Fruit fly (Drosophila melanogaster) whole organism, embryonic: ENCODE data around the gene CG2931.

ENCODE experiments used
- Atf-2 ChIP-seq: fragments of 200-800 bp; sonication (Bioruptor generic); optimal IDR thresholded peaks from 2 replicates; lab custom pipeline; 2016; ENCODE audit warnings: missing biosample characterization, missing genetic modification characterization
- CG10209 ChIP-seq: fragments of 200-800 bp; sonication (Bioruptor generic); optimal IDR thresholded peaks from 3 replicates; lab custom pipeline; 2017; ENCODE audit warnings: missing biosample characterization, mild to moderate bottlenecking, missing genetic modification characterization, missing genetic modification reagents
- CG10267 ChIP-seq: fragments of 200-800 bp; sonication (Bioruptor generic); optimal IDR thresholded peaks from 2 replicates; lab custom pipeline; 2018; ENCODE audit warnings: missing biosample characterization, mild to moderate bottlenecking, missing genetic modification characterization, moderate library complexity
- CG10543 ChIP-seq: fragments of 200-800 bp; sonication (Bioruptor generic); optimal IDR thresholded peaks from 3 replicates; lab custom pipeline; 2017; ENCODE audit warnings: missing biosample characterization, mild to moderate bottlenecking, missing genetic modification characterization, moderate library complexity
- CG14014 ChIP-seq: fragments of 200-800 bp; sonication (Bioruptor generic); IDR thresholded peaks from 2 replicates; pipeline ENCODE4 v1.3.6; 2022; ENCODE audit warnings: missing biosample characterization, missing genetic modification characterization
- CG14965 ChIP-seq: fragments of 200-800 bp; sonication (Bioruptor generic); optimal IDR thresholded peaks from 2 replicates; lab custom pipeline; 2016; ENCODE audit warnings: missing biosample characterization, missing genetic modification characterization, borderline replicate concordance
- CG15601 ChIP-seq: fragments of 200-800 bp; sonication (Bioruptor generic); optimal IDR thresholded peaks from 3 replicates; lab custom pipeline; 2019; ENCODE audit warnings: missing biosample characterization, mild to moderate bottlenecking, missing genetic modification characterization, moderate library complexity
- CG2116 ChIP-seq: fragments of 200-800 bp; sonication (Bioruptor generic); optimal IDR thresholded peaks from 3 replicates; lab custom pipeline; 2018; ENCODE audit warnings: missing biosample characterization, mild to moderate bottlenecking, missing genetic modification characterization
- CG2129 ChIP-seq: fragments of 200-800 bp; sonication (Bioruptor generic); IDR thresholded peaks from 2 replicates; pipeline ENCODE4 v1.3.6; 2022; ENCODE audit warnings: missing biosample characterization, missing genetic modification characterization; ENCODE audit not compliant: partially characterized antibody
- CG2678 ChIP-seq: fragments of 200-800 bp; sonication (Bioruptor generic); optimal IDR thresholded peaks from 3 replicates; lab custom pipeline; 2019; ENCODE audit warnings: missing biosample characterization, mild to moderate bottlenecking, missing genetic modification characterization, moderate library complexity
- CG3995 ChIP-seq: fragments of 200-800 bp; sonication (Bioruptor generic); optimal IDR thresholded peaks from 3 replicates; lab custom pipeline; 2016; ENCODE audit warnings: missing biosample characterization, missing genetic modification characterization
- CG4360 ChIP-seq: fragments of 200-800 bp; sonication (Bioruptor generic); IDR thresholded peaks from 2 replicates; pipeline ENCODE4 v1.3.6; 2022; ENCODE audit warnings: missing biosample characterization, missing genetic modification characterization
- CG6765 ChIP-seq: fragments of 200-800 bp; sonication (Bioruptor generic); optimal IDR thresholded peaks from 3 replicates; lab custom pipeline; 2017; ENCODE audit warnings: missing biosample characterization, mild to moderate bottlenecking, missing genetic modification characterization
- CG7987 ChIP-seq: fragments of 200-800 bp; sonication (Bioruptor generic); optimal IDR thresholded peaks from 2 replicates; lab custom pipeline; 2018; ENCODE audit warnings: missing biosample characterization, mild to moderate bottlenecking, missing genetic modification characterization, moderate library complexity
- CG8388 ChIP-seq: fragments of 200-800 bp; sonication (Bioruptor generic); optimal IDR thresholded peaks from 2 replicates; lab custom pipeline; 2019; ENCODE audit warnings: missing biosample characterization, mild to moderate bottlenecking, missing genetic modification characterization, moderate library complexity
- CG9932 ChIP-seq: fragments of 200-800 bp; sonication (Bioruptor generic); IDR thresholded peaks from 2 replicates; pipeline ENCODE4 v1.3.6; 2022; ENCODE audit warnings: missing biosample characterization, missing genetic modification characterization
- CHES-1-like ChIP-seq: fragments of 200-800 bp; sonication (Bioruptor generic); optimal IDR thresholded peaks from 2 replicates; lab custom pipeline; 2016; ENCODE audit warnings: missing biosample characterization, missing genetic modification characterization
- D ChIP-seq, 2 experiments: fragments of 200-800 bp in 1 of 2; fragments of >200 bp in 1 of 2; sonication (Bioruptor generic) in 1 of 2; optimal IDR thresholded peaks; 2 replicates in 1 of 2; 3 replicates in 1 of 2; lab custom pipeline; 2017; ENCODE audit warnings: mild to moderate bottlenecking in 1 of 2, missing biosample characterization in 1 of 2, missing genetic modification characterization in 1 of 2, missing genetic modification reagents in 1 of 2
- Dek ChIP-seq: fragments of 200-800 bp; sonication (Bioruptor generic); optimal IDR thresholded peaks from 3 replicates; lab custom pipeline; 2019; ENCODE audit warnings: missing biosample characterization, mild to moderate bottlenecking, missing genetic modification characterization, moderate library complexity
- E2f2 ChIP-seq: fragments of 200-800 bp; sonication (Bioruptor generic); IDR thresholded peaks from 2 replicates; pipeline ENCODE4 v1.3.6; 2022; ENCODE audit warnings: missing biosample characterization, missing genetic modification characterization
- Gsc ChIP-seq: fragments of 200-800 bp; sonication (Bioruptor generic); IDR thresholded peaks from 2 replicates; pipeline ENCODE4 v1.3.6; 2022; ENCODE audit warnings: missing biosample characterization, missing genetic modification characterization
- HmgD ChIP-seq: fragments of 200-800 bp; sonication (Bioruptor generic); optimal IDR thresholded peaks from 3 replicates; lab custom pipeline; 2016; ENCODE audit warnings: missing biosample characterization, missing genetic modification characterization
- Hsf ChIP-seq: fragments of 200-800 bp; sonication (Bioruptor generic); optimal IDR thresholded peaks from 3 replicates; lab custom pipeline; 2016; ENCODE audit warnings: missing biosample characterization, missing genetic modification characterization
- Mad ChIP-seq: fragments of 200-800 bp; sonication (Bioruptor generic); optimal IDR thresholded peaks from 2 replicates; lab custom pipeline; 2016; ENCODE audit warnings: missing biosample characterization, missing genetic modification characterization
- Mes4 ChIP-seq: fragments of 200-800 bp; sonication (Bioruptor generic); optimal IDR thresholded peaks from 2 replicates; lab custom pipeline; 2016; ENCODE audit warnings: missing biosample characterization, missing genetic modification characterization
- Nf-YC ChIP-seq: fragments of 200-800 bp; optimal IDR thresholded peaks from 3 replicates; lab custom pipeline; 2019; ENCODE audit warnings: missing biosample characterization, mild to moderate bottlenecking, missing genetic modification characterization, moderate library complexity
- Oaz ChIP-seq: fragments of 200-800 bp; sonication (Bioruptor generic); IDR thresholded peaks from 2 replicates; pipeline ENCODE4 v1.3.6; 2022; ENCODE audit warnings: missing biosample characterization, missing genetic modification characterization
- Poxn ChIP-seq: fragments of 200-800 bp; sonication (Bioruptor generic); IDR thresholded peaks from 2 replicates; pipeline ENCODE4 v1.3.6; 2022; ENCODE audit warnings: missing biosample characterization, missing genetic modification characterization
- Ravus ChIP-seq: fragments of 200-800 bp; sonication (Bioruptor generic); IDR thresholded peaks from 2 replicates; pipeline ENCODE4 v1.3.6; 2022; ENCODE audit warnings: missing biosample characterization, missing genetic modification characterization
- Six4 ChIP-seq: fragments of 200-800 bp; sonication (Bioruptor generic); optimal IDR thresholded peaks from 2 replicates; lab custom pipeline; 2016; ENCODE audit warnings: missing biosample characterization, missing genetic modification characterization
- Stat92E ChIP-seq, 3 experiments: fragments of >200 bp in 2 of 3; fragments of 200-800 bp in 1 of 3; sonication (Bioruptor generic) in 1 of 3; optimal IDR thresholded peaks; 2 replicates each; lab custom pipeline; 2017 to 2019; ENCODE audit warnings: missing biosample characterization in 3 of 3, missing genetic modification characterization in 3 of 3, mild to moderate bottlenecking in 1 of 3, moderate library complexity in 1 of 3
- aop ChIP-seq: fragments of 200-800 bp; sonication (Bioruptor generic); IDR thresholded peaks from 2 replicates; pipeline ENCODE4 v1.3.6; 2022; ENCODE audit warnings: missing biosample characterization, missing genetic modification characterization
- ato ChIP-seq: fragments of 200-800 bp; sonication (Bioruptor generic); IDR thresholded peaks from 2 replicates; pipeline ENCODE4 v1.3.6; 2022; ENCODE audit warnings: missing biosample characterization, missing genetic modification characterization; ENCODE audit not compliant: partially characterized antibody
- bab2 ChIP-seq: fragments of 200-800 bp; sonication (Bioruptor generic); optimal IDR thresholded peaks from 2 replicates; lab custom pipeline; 2016; ENCODE audit warnings: missing biosample characterization, missing genetic modification characterization
- br ChIP-seq: fragments of >200 bp; optimal IDR thresholded peaks from 2 replicates; lab custom pipeline; 2017
- chif ChIP-seq, 2 experiments: fragments of 200-800 bp; sonication (Bioruptor generic); optimal IDR thresholded peaks; 3 replicates each; lab custom pipeline; 2016; ENCODE audit warnings: missing biosample characterization in 2 of 2, missing genetic modification characterization in 2 of 2
- crp ChIP-seq, 2 experiments: fragments of 200-800 bp; sonication (Bioruptor generic); optimal IDR thresholded peaks; 2 replicates in 1 of 2; 3 replicates in 1 of 2; lab custom pipeline; 2017; ENCODE audit warnings: missing biosample characterization in 2 of 2, missing genetic modification characterization in 2 of 2, mild to moderate bottlenecking in 1 of 2, moderate library complexity in 1 of 2
- dati ChIP-seq: fragments of 200-800 bp; sonication (Bioruptor generic); IDR thresholded peaks from 2 replicates; pipeline ENCODE4 v1.3.6; 2022; ENCODE audit warnings: missing biosample characterization, missing genetic modification characterization
- dm ChIP-seq: fragments of 200-800 bp; sonication (Bioruptor generic); optimal IDR thresholded peaks from 3 replicates; lab custom pipeline; 2016; ENCODE audit warnings: missing biosample characterization, missing genetic modification characterization
- en ChIP-seq: fragments of 200-800 bp; sonication (Bioruptor generic); optimal IDR thresholded peaks from 2 replicates; lab custom pipeline; 2016; ENCODE audit warnings: missing biosample characterization, missing genetic modification characterization
- fu2 ChIP-seq: fragments of 200-800 bp; sonication (Bioruptor generic); optimal IDR thresholded peaks from 2 replicates; lab custom pipeline; 2016; ENCODE audit warnings: missing biosample characterization, missing genetic modification characterization
- jumu ChIP-seq: fragments of 200-800 bp; sonication (Bioruptor generic); optimal IDR thresholded peaks from 3 replicates; lab custom pipeline; 2016; ENCODE audit warnings: missing biosample characterization, missing genetic modification characterization
- nerfin-2 ChIP-seq: fragments of 200-800 bp; sonication (Bioruptor generic); IDR thresholded peaks from 2 replicates; pipeline ENCODE4 v1.3.6; 2022; ENCODE audit warnings: missing biosample characterization, missing genetic modification characterization; ENCODE audit not compliant: partially characterized antibody
- otp ChIP-seq: fragments of 200-800 bp; sonication (Bioruptor generic); IDR thresholded peaks from 3 replicates; pipeline ENCODE4, ENCODE4 v1.3.6; 2022; ENCODE audit warnings: missing biosample characterization, missing genetic modification characterization
- row ChIP-seq: fragments of 200-800 bp; sonication (Bioruptor generic); IDR thresholded peaks from 3 replicates; pipeline ENCODE4 v1.3.6; 2022; ENCODE audit warnings: missing biosample characterization, missing genetic modification characterization
- so ChIP-seq: fragments of 200-800 bp; sonication (Bioruptor generic); IDR thresholded peaks from 3 replicates; pipeline ENCODE4 v1.3.6; 2022; ENCODE audit warnings: missing biosample characterization, missing genetic modification characterization
- tgo ChIP-seq: fragments of 200-800 bp; sonication (Bioruptor generic); IDR thresholded peaks from 3 replicates; pipeline ENCODE4 v1.3.6; 2022; ENCODE audit warnings: missing biosample characterization, missing genetic modification characterization
- tll ChIP-seq, 2 experiments: fragments of 200-800 bp in 1 of 2; fragments of >200 bp in 1 of 2; sonication (Bioruptor generic) in 1 of 2; optimal IDR thresholded peaks; 2 replicates each; lab custom pipeline; 2017 to 2019; ENCODE audit warnings: missing biosample characterization in 2 of 2, missing genetic modification characterization in 2 of 2, mild to moderate bottlenecking in 1 of 2, moderate library complexity in 1 of 2
- trh ChIP-seq: fragments of 200-800 bp; sonication (Bioruptor generic); optimal IDR thresholded peaks from 2 replicates; lab custom pipeline; 2016; ENCODE audit warnings: missing biosample characterization, missing genetic modification characterization
- twi ChIP-seq: fragments of 200-800 bp; optimal IDR thresholded peaks from 2 replicates; lab custom pipeline; 2019; ENCODE audit warnings: missing biosample characterization, mild to moderate bottlenecking, missing genetic modification characterization, moderate library complexity

The CG2931 gene

DNA sequence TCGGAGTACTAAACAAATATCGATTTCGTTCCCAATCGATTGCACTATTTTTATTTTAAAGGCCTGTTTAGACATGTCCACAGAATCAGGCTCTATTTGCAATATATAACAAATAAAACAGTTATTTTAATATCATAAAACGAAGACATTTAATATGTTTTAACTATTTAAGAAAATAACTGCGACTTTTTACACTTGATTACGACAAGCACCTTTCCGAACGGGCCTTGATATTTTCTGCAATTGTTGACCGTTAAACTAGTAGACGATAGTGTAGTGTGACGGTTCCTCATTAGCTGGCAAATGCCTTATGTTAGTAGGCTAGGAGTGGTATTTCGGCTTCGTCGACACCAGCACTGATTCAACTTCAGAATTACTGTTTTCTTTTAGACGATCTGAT, at the start of gene CG2931, which contains the start of gene Rheb (continued):
- TF ChIP-seq CG8388 = peak; percentile 56
- peak; percentile 65 for TF ChIP-seq Hsf (GFP tag; lab: Kevin White, UChicago)
- TF ChIP-seq en (GFP tag; lab: Kevin White, UChicago) = peak; percentile 2
- peak; percentile 26 for TF ChIP-seq fu2 (GFP tag; lab: Kevin White, UChicago)
- no peak for TF ChIP-seq CG14965 (GFP tag; lab: Kevin White, UChicago)
- peak; percentile 37 for TF ChIP-seq Atf-2
- TF ChIP-seq CG9932 (GFP tag; lab: Robert Waterston, UW) = peak; percentile 83
- TF ChIP-seq tgo (GFP tag; lab: Robert Waterston, UW) = peak; percentile 67
- TF ChIP-seq CG6765 (GFP tag; lab: Kevin White, UChicago) = peak; percentile 33
- TF ChIP-seq Dek = peak; percentile 36
- TF ChIP-seq Poxn (GFP tag; lab: Robert Waterston, UW) = no peak
- peak; percentile 80 for TF ChIP-seq CG10267 (tag; lab: Kevin White, UChicago)
- TF ChIP-seq otp = no peak
- peak; percentile 71 for TF ChIP-seq CG15601
- TF ChIP-seq dati = no peak
- peak; percentile 63 for TF ChIP-seq CG14014 (GFP tag; lab: Robert Waterston, UW)
- peak; percentile 16 for TF ChIP-seq CG7987 (GFP tag; lab: Kevin White, UChicago)
- no peak for TF ChIP-seq Mes4
- peak; percentile 51; the same call in 1 of the 2 replicates for TF ChIP-seq E2f2 (GFP tag; lab: Robert Waterston, UW)
- peak; percentile 49; the same call in 1 of the 2 replicates for TF ChIP-seq Oaz (GFP tag; lab: Robert Waterston, UW)
- TF ChIP-seq CG10543 = peak; percentile 49
- TF ChIP-seq jumu (GFP tag; lab: Kevin White, UChicago) = peak; percentile 30
- peak; percentile 65 for TF ChIP-seq CG2678 (tag; lab: Kevin White, UChicago)
- TF ChIP-seq so (GFP tag; lab: Robert Waterston, UW) = no peak
- TF ChIP-seq ato (GFP tag; lab: Robert Waterston, UW) = no peak
- 0 out of 2 replicates have a peak, but pooled peaks have one; percentile 30 for TF ChIP-seq nerfin-2 (GFP tag; lab: Robert Waterston, UW)
- peak; percentile 34 for TF ChIP-seq twi (tag; lab: Kevin White, UChicago)
- TF ChIP-seq tll (GFP tag; optimal IDR thresholded peaks at IDR 0.05; lab: Kevin White, UChicago) = no peak
- TF ChIP-seq CG2129 (GFP tag; lab: Robert Waterston, UW) = peak; percentile 66
- no peak for TF ChIP-seq CG4360 (GFP tag; lab: Robert Waterston, UW)
- TF ChIP-seq Mad (GFP tag; lab: Kevin White, UChicago) = peak; percentile 44
- TF ChIP-seq Gsc (GFP tag; lab: Robert Waterston, UW) = 0 out of 2 replicates have a peak, but pooled peaks have one; percentile 7
- TF ChIP-seq CHES-1-like = no peak
- peak; percentile 33 for TF ChIP-seq Six4 (GFP tag; lab: Kevin White, UChicago)
- TF ChIP-seq CG10209 (GFP tag; lab: Kevin White, UChicago) = peak; percentile 51
- peak; percentile 61 for TF ChIP-seq Nf-YC (tag; lab: Kevin White, UChicago)
- TF ChIP-seq dm = peak; percentile 16
- peak; percentile 53 for TF ChIP-seq CG3995 (GFP tag; lab: Kevin White, UChicago)
- no peak for TF ChIP-seq aop (GFP tag; lab: Robert Waterston, UW)
- no peak for TF ChIP-seq br (lab: Kevin White, UChicago)
- TF ChIP-seq Ravus (GFP tag; lab: Robert Waterston, UW) = no peak
- TF ChIP-seq row (GFP tag; lab: Robert Waterston, UW) = peak; percentile 94
- no peak for TF ChIP-seq bab2 (GFP tag; lab: Kevin White, UChicago)
- no peak for TF ChIP-seq HmgD (GFP tag; lab: Kevin White, UChicago)
- peak; percentile 11 to 47 for TF ChIP-seq chif (GFP tag; optimal IDR thresholded peaks at IDR 0.05; lab: Kevin White, UChicago)
- peak; percentile 1 for TF ChIP-seq trh
- no peak for TF ChIP-seq D (optimal IDR thresholded peaks at IDR 0.05; lab: Kevin White, UChicago)
- no peak for TF ChIP-seq D (GFP tag; optimal IDR thresholded peaks at IDR 0.05; lab: Kevin White, UChicago)
- peak in 1 of 2 experiments; percentile 55 for TF ChIP-seq crp (GFP tag; optimal IDR thresholded peaks at IDR 0.05; lab: Kevin White, UChicago)
- peak; percentile 83 for TF ChIP-seq CG2116 (GFP tag; lab: Kevin White, UChicago)
- TF ChIP-seq Stat92E (GFP tag; optimal IDR thresholded peaks at IDR 0.05; lab: Kevin White, UChicago) = no peak
